Worm (Caenorhabditis elegans) whole organism, L4 larva: ENCODE measurements around the gene mdt-19.

Experiments used
- D1046.2 ChIP-seq: fragments of 200-800 bp; sonication (Bioruptor generic); IDR thresholded peaks from 2 replicates; pipeline ENCODE4 v1.3.6; 2022; ENCODE audit warnings: missing genetic modification characterization, missing compliant biosample characterization
- R02D3.7 ChIP-seq: fragments of 150-350 bp; sonication (generic microtip); optimal IDR thresholded peaks from 3 replicates; lab custom pipeline; 2014; ENCODE audit warnings: missing biosample characterization, missing genetic modification characterization
- Y105C5A.15 ChIP-seq: fragments of 200-800 bp; sonication (Bioruptor generic); IDR thresholded peaks from 2 replicates; pipeline ENCODE4 v1.3.6; 2022; ENCODE audit warnings: missing genetic modification characterization, missing compliant biosample characterization
- aha-1 ChIP-seq: fragments of 150-350 bp; peaks from one replicate; lab custom pipeline; 2014; ENCODE audit warnings: missing biosample characterization, missing genetic modification characterization
- ama-1 ChIP-seq: fragments of 150-350 bp; optimal IDR thresholded peaks from 2 replicates; lab custom pipeline; 2014; ENCODE audit warnings: inconsistent platforms, mixed read lengths
- attf-4 ChIP-seq: sonication (generic microtip); optimal IDR thresholded peaks from 3 replicates; lab custom pipeline; 2017; ENCODE audit warnings: missing biosample characterization, missing genetic modification characterization
- ceh-28 ChIP-seq: fragments of 150-350 bp; optimal IDR thresholded peaks from 2 replicates; lab custom pipeline; 2014; ENCODE audit warnings: missing biosample characterization, missing genetic modification reagents, missing genetic modification characterization
- ces-1 ChIP-seq: fragments of 150-350 bp; sonication (generic microtip); optimal IDR thresholded peaks from 4 replicates; lab custom pipeline; 2014; ENCODE audit warnings: missing biosample characterization, missing genetic modification reagents, missing genetic modification characterization
- daf-19 ChIP-seq: fragments of 200-800 bp; sonication (Bioruptor generic); conservative IDR thresholded peaks from 2 replicates; pipeline ENCODE4 v1.3.6; 2022; ENCODE audit warnings: missing genetic modification characterization, missing compliant biosample characterization
- daf-8 ChIP-seq: fragments of 200-800 bp; sonication (Bioruptor generic); IDR thresholded peaks from 2 replicates; pipeline ENCODE4 v1.3.6; 2022; ENCODE audit warnings: missing genetic modification characterization, missing compliant biosample characterization
- dmd-6 ChIP-seq: fragments of 200-800 bp; sonication (Bioruptor generic); IDR thresholded peaks from 2 replicates; pipeline ENCODE4 v1.3.6; 2022; ENCODE audit warnings: missing genetic modification reagents, missing genetic modification characterization, missing compliant biosample characterization
- dmd-8 ChIP-seq: fragments of 200-800 bp; sonication (Bioruptor generic); IDR thresholded peaks from 2 replicates; pipeline ENCODE4 v1.3.6; 2022; ENCODE audit warnings: missing genetic modification characterization, missing compliant biosample characterization
- dmd-9 ChIP-seq: fragments of 200-800 bp; sonication (Bioruptor generic); IDR thresholded peaks from 2 replicates; pipeline ENCODE4 v1.3.6; 2022; ENCODE audit warnings: missing genetic modification reagents, missing genetic modification characterization, missing compliant biosample characterization
- dpl-1 ChIP-seq: fragments of 150-350 bp; optimal IDR thresholded peaks from 2 replicates; lab custom pipeline; 2014; ENCODE audit warnings: missing biosample characterization, missing genetic modification reagents, missing genetic modification characterization
- duxl-1 ChIP-seq: sonication (generic microtip); optimal IDR thresholded peaks from 2 replicates; lab custom pipeline; 2016; ENCODE audit warnings: mild to moderate bottlenecking, missing genetic modification characterization, moderate library complexity, missing compliant biosample characterization; ENCODE audit not compliant: poor library complexity
- dve-1 ChIP-seq: sonication (generic microtip); optimal IDR thresholded peaks from 2 replicates; lab custom pipeline; 2017; ENCODE audit warnings: antibody characterized with exemption, mild to moderate bottlenecking, missing genetic modification characterization, missing compliant biosample characterization; ENCODE audit not compliant: insufficient read depth
- egl-27 ChIP-seq: sonication (generic microtip); optimal IDR thresholded peaks from 3 replicates; lab custom pipeline; 2017; ENCODE audit warnings: missing biosample characterization, missing genetic modification reagents, missing genetic modification characterization
- egl-43 ChIP-seq: fragments of 200-800 bp; sonication (Bioruptor generic); IDR thresholded peaks from 2 replicates; pipeline ENCODE4 v1.3.6; 2022; ENCODE audit warnings: missing genetic modification reagents, missing genetic modification characterization, missing compliant biosample characterization
- fkh-10 ChIP-seq: fragments of 150-350 bp; optimal IDR thresholded peaks from 2 replicates; lab custom pipeline; 2014; ENCODE audit warnings: missing biosample characterization, missing genetic modification reagents, missing genetic modification characterization
- hlh-11 ChIP-seq: fragments of 200-800 bp; sonication (Bioruptor generic); optimal IDR thresholded peaks from 2 replicates; lab custom pipeline; 2018; ENCODE audit warnings: mild to moderate bottlenecking, missing genetic modification characterization, missing compliant biosample characterization
- hlh-30 ChIP-seq: sonication (generic microtip); optimal IDR thresholded peaks from 2 replicates; lab custom pipeline; 2017; ENCODE audit warnings: antibody characterized with exemption, mild to moderate bottlenecking, missing genetic modification characterization, missing compliant biosample characterization; ENCODE audit not compliant: insufficient read depth
- hmg-1.1 ChIP-seq: fragments of 200-800 bp; sonication (Bioruptor generic); IDR thresholded peaks from 2 replicates; pipeline ENCODE4 v1.3.6; 2022; ENCODE audit warnings: missing genetic modification reagents, missing genetic modification characterization, missing compliant biosample characterization
- lin-13 ChIP-seq: fragments of 150-350 bp; optimal IDR thresholded peaks from 2 replicates; lab custom pipeline; 2014; ENCODE audit warnings: missing biosample characterization, missing genetic modification reagents, missing genetic modification characterization
- lin-29 ChIP-seq: fragments of 200-800 bp; sonication (Bioruptor generic); IDR thresholded peaks from 2 replicates; pipeline ENCODE4 v1.3.6; 2022; ENCODE audit warnings: missing genetic modification reagents, missing genetic modification characterization, missing compliant biosample characterization
- lin-38 ChIP-seq: fragments of 200-800 bp; sonication (Bioruptor generic); IDR thresholded peaks from 2 replicates; pipeline ENCODE4 v1.3.6; 2022; ENCODE audit warnings: missing genetic modification reagents, missing genetic modification characterization, missing compliant biosample characterization
- lin-39 ChIP-seq: fragments of 150-350 bp; optimal IDR thresholded peaks from 2 replicates; lab custom pipeline; 2014; ENCODE audit warnings: missing biosample characterization, missing genetic modification reagents, missing genetic modification characterization
- lir-3 ChIP-seq: sonication (generic microtip); optimal IDR thresholded peaks from 2 replicates; lab custom pipeline; 2016; ENCODE audit warnings: mild to moderate bottlenecking, missing genetic modification characterization, missing compliant biosample characterization
- lsy-2 ChIP-seq, 2 experiments: fragments of 150-350 bp in 1 of 2; sonication (generic microtip) in 1 of 2; optimal IDR thresholded peaks; 2 replicates each; lab custom pipeline; 2014 to 2017; ENCODE audit warnings: missing biosample characterization in 2 of 2, missing genetic modification characterization in 2 of 2
- mdt-29 ChIP-seq: fragments of 200-800 bp; sonication (Bioruptor generic); IDR thresholded peaks from 2 replicates; pipeline ENCODE4 v1.3.6; 2022; ENCODE audit warnings: missing genetic modification reagents, missing genetic modification characterization, missing compliant biosample characterization
- mep-1 ChIP-seq: fragments of 150-350 bp; sonication (generic microtip); optimal IDR thresholded peaks from 3 replicates; lab custom pipeline; 2014; ENCODE audit warnings: missing biosample characterization, missing genetic modification characterization
- mxl-2 ChIP-seq: fragments of 200-800 bp; sonication (Bioruptor generic); conservative IDR thresholded peaks from 2 replicates; pipeline ENCODE4 v1.3.6; 2022; ENCODE audit warnings: missing genetic modification reagents, missing genetic modification characterization, missing compliant biosample characterization
- mxl-3 ChIP-seq: fragments of 200-800 bp; sonication (Bioruptor generic); optimal IDR thresholded peaks from 2 replicates; lab custom pipeline; 2018; ENCODE audit warnings: mild to moderate bottlenecking, missing genetic modification characterization, missing compliant biosample characterization
- nhr-10 ChIP-seq: fragments of 150-350 bp; optimal IDR thresholded peaks from 2 replicates; lab custom pipeline; 2014; ENCODE audit warnings: missing biosample characterization, missing genetic modification characterization
- nhr-28 ChIP-seq: fragments of 150-350 bp; optimal IDR thresholded peaks from 2 replicates; lab custom pipeline; 2014; ENCODE audit warnings: missing biosample characterization, missing genetic modification characterization
- nhr-48 ChIP-seq: sonication (generic microtip); optimal IDR thresholded peaks from 2 replicates; lab custom pipeline; 2016; ENCODE audit warnings: mild to moderate bottlenecking, missing genetic modification characterization, missing compliant biosample characterization
- nhr-77 ChIP-seq: fragments of 150-350 bp; optimal IDR thresholded peaks from 2 replicates; lab custom pipeline; 2014; ENCODE audit warnings: missing biosample characterization, missing genetic modification characterization
- php-3 ChIP-seq: fragments of 200-800 bp; sonication (Bioruptor generic); IDR thresholded peaks from 2 replicates; pipeline ENCODE4 v1.3.6; 2022; ENCODE audit warnings: missing genetic modification reagents, missing genetic modification characterization, missing compliant biosample characterization
- rbr-2 ChIP-seq: sonication (generic microtip); optimal IDR thresholded peaks from 2 replicates; lab custom pipeline; 2016; ENCODE audit warnings: missing genotype, missing genetic modification characterization, missing compliant biosample characterization
- snpc-4 ChIP-seq: fragments of 150-350 bp; optimal IDR thresholded peaks from 2 replicates; lab custom pipeline; 2014; ENCODE audit warnings: missing biosample characterization, missing genetic modification characterization
- spr-1 ChIP-seq: sonication (generic microtip); optimal IDR thresholded peaks from 2 replicates; lab custom pipeline; 2016; ENCODE audit warnings: mild to moderate bottlenecking, missing genetic modification characterization, missing compliant biosample characterization
- unc-39 ChIP-seq: sonication (generic microtip); optimal IDR thresholded peaks from 2 replicates; lab custom pipeline; 2017; ENCODE audit warnings: missing biosample characterization, missing genetic modification characterization
- unc-62 ChIP-seq, 3 experiments: fragments of 150-350 bp in 1 of 3; sonication (generic microtip); optimal IDR thresholded peaks in 2 of 3; peaks in 1 of 3; 1 replicate in 1 of 3; 2 replicates in 2 of 3; lab custom pipeline; 2014 to 2017; ENCODE audit warnings: missing biosample characterization in 3 of 3, missing genetic modification characterization in 3 of 3, missing genetic modification reagents in 3 of 3, missing genotype in 1 of 3
- vab-7 ChIP-seq: fragments of 200-800 bp; sonication (Bioruptor generic); IDR thresholded peaks from 2 replicates; pipeline ENCODE4 v1.3.6; 2022; ENCODE audit warnings: missing genetic modification reagents, missing genetic modification characterization, missing compliant biosample characterization
- ztf-11 ChIP-seq: fragments of 150-350 bp; optimal IDR thresholded peaks from 2 replicates; lab custom pipeline; 2014; ENCODE audit warnings: missing biosample characterization, missing genetic modification characterization

mdt-19 gene

ce11 chrIII:2571447-2571846 lies 26.4 kb upstream of the mdt-19 start, which contains the start of gene Y54F10AR.2 (continued):
- TF ChIP-seq lir-3, result no peak
- no peak for TF ChIP-seq mdt-29 (GFP tag; lab: Robert Waterston, UW)
- TF ChIP-seq ceh-28 (tag; lab: Kevin White, UChicago), result no peak
- no peak for TF ChIP-seq nhr-77 (tag; lab: Kevin White, UChicago)
- TF ChIP-seq, all 104 proteins: peak for 0

ce11 chrIII:2572421-2572820 lies 25.4 kb upstream of the mdt-19 start:
- TF ChIP-seq R02D3.7 (no peak), vab-7 (GFP tag; lab: Robert Waterston, UW) (no peak), D1046.2 (GFP tag; lab: Robert Waterston, UW) (no peak), nhr-28 (tag; lab: Kevin White, UChicago) (no peak), daf-19 (GFP tag; lab: Robert Waterston, UW) (no peak), daf-8 (no peak), aha-1 (tag; lab: Kevin White, UChicago) (no peak), egl-27 (tag; lab: Kevin White, UChicago) (no peak), snpc-4 (no peak), dmd-9 (GFP tag; lab: Robert Waterston, UW) (no peak), php-3 (GFP tag; lab: Robert Waterston, UW) (no peak), lin-38 (GFP tag; lab: Robert Waterston, UW) (no peak)

DNA sequence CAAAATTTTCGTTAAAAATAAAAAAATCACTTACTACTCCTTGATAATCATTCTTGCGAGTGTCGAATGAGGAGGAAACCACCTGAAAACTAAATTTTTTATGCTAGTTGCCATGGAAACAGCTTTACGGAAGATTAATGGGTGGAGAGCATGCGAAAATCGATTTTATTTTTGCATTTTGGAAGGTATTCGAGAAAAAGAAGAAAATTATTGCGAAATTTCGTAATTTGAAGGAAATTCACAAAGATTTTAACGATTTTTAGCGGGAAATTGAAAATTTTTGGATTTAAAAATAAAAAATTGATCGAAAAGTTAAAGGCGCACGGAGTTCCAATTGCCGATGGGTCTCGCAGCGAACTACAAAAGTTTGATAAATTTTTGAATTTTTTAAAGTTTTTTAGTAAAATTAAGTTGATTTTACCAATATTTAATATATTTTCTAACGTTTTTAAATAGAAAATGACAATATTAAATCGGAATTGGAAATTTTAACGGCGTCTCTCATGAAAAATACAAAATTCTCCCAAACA lies 22.2 kb upstream of the mdt-19 start, which contains the start of gene Y54F10AR.1:
TSS of gene Y54F10AR.1 (minus strand) at position 51 of the 530 bp plus-strand sequence.
- TF ChIP-seq dmd-8 (GFP tag; lab: Robert Waterston, UW) (no peak), egl-27 (tag; lab: Kevin White, UChicago) (no peak), dmd-6 (GFP tag; lab: Robert Waterston, UW) (no peak), mxl-3 (GFP tag; lab: Kevin White, UChicago) (no peak), lin-29 (GFP tag; lab: Robert Waterston, UW) (no peak), nhr-10 (tag; lab: Kevin White, UChicago) (no peak)

ce11 chrIII:2576360-2577259 lies 21.2 kb upstream of the mdt-19 start:
- TF ChIP-seq ztf-11 (tag; lab: Kevin White, UChicago) (no peak), unc-39 (tag; lab: Kevin White, UChicago) (no peak), mep-1 (tag; lab: Kevin White, UChicago) (peak; percentile 84), hlh-30 (peak; percentile 66), hmg-1.1 (GFP tag; lab: Robert Waterston, UW) (peak; percentile 74), nhr-48 (peak; percentile 11), dpl-1 (GFP tag; lab: Kevin White, UChicago) (peak; percentile 56), Y105C5A.15 (GFP tag; lab: Robert Waterston, UW) (no peak), dve-1 (tag; lab: Kevin White, UChicago) (peak; percentile 62), fkh-10 (GFP tag; lab: Kevin White, UChicago) (peak; percentile 9), attf-4 (tag; lab: Kevin White, UChicago) (no peak), ama-1 (lab: Kevin White, UChicago) (no peak), rbr-2 (tag; lab: Kevin White, UChicago) (peak; percentile 75), lin-13 (GFP tag; lab: Kevin White, UChicago) (peak; percentile 62), aha-1 (tag; lab: Kevin White, UChicago) (peak; percentile 42), nhr-28 (tag; lab: Kevin White, UChicago) (peak; percentile 52), dmd-6 (GFP tag; lab: Robert Waterston, UW) (peak; percentile 51), egl-43 (GFP tag; lab: Robert Waterston, UW) (no peak), ces-1 (GFP tag; lab: Kevin White, UChicago) (peak; percentile 8), mxl-2 (GFP tag; lab: Robert Waterston, UW) (no peak), hlh-11 (tag; lab: Kevin White, UChicago) (peak; percentile 72), duxl-1 (tag; lab: Kevin White, UChicago) (no peak), unc-62 (GFP tag; optimal IDR thresholded peaks at IDR 0.05 in 1 of 2; lab: Kevin White, UChicago) (no peak), unc-62 (tag; optimal IDR thresholded peaks at IDR 0.05; lab: Kevin White, UChicago) (no peak), lsy-2 (tag; optimal IDR thresholded peaks at IDR 0.05; lab: Kevin White, UChicago) (peak; percentile 21 to 82), spr-1 (tag; lab: Kevin White, UChicago) (peak; percentile 6), lin-39 (tag; lab: Kevin White, UChicago) (no peak)
